Worm (Caenorhabditis elegans) whole organism, late embryonic: ENCODE measurements around the gene K11H3.5.

Experiments
- C08G9.2 ChIP-seq: sonication (generic microtip); optimal IDR thresholded peaks from 2 replicates; lab custom pipeline; 2016; ENCODE audit warnings: mild to moderate bottlenecking, missing genetic modification characterization, moderate library complexity, missing compliant biosample characterization
- C38D4.7 ChIP-seq: fragments of 200-800 bp; sonication (Bioruptor generic); optimal IDR thresholded peaks from 2 replicates; lab custom pipeline; 2018; ENCODE audit warnings: mild to moderate bottlenecking, missing genetic modification characterization, moderate library complexity, missing compliant biosample characterization
- K09A11.1 ChIP-seq: sonication (generic microtip); optimal IDR thresholded peaks from 2 replicates; lab custom pipeline; 2017; ENCODE audit warnings: antibody characterized with exemption, mild to moderate bottlenecking, missing genetic modification characterization, missing compliant biosample characterization; ENCODE audit not compliant: insufficient read depth
- ama-1 ChIP-seq: fragments of 150-350 bp; optimal IDR thresholded peaks from 2 replicates; lab custom pipeline; 2014
- ceh-18 ChIP-seq: sonication (generic microtip); optimal IDR thresholded peaks from 2 replicates; lab custom pipeline; 2016; ENCODE audit warnings: missing genetic modification characterization, missing compliant biosample characterization
- ceh-22 ChIP-seq: sonication (generic microtip); optimal IDR thresholded peaks from 2 replicates; lab custom pipeline; 2017; ENCODE audit warnings: missing biosample characterization, missing genetic modification characterization
- ceh-31 ChIP-seq: sonication (generic microtip); optimal IDR thresholded peaks from 2 replicates; lab custom pipeline; 2016; ENCODE audit warnings: missing genetic modification characterization, missing compliant biosample characterization
- ceh-45 ChIP-seq: fragments of 200-800 bp; sonication (Bioruptor generic); IDR thresholded peaks from 2 replicates; pipeline ENCODE4 v1.3.6; 2022; ENCODE audit warnings: missing genetic modification reagents, missing genetic modification characterization, missing compliant biosample characterization
- ceh-48 ChIP-seq: sonication (generic microtip); optimal IDR thresholded peaks from 2 replicates; lab custom pipeline; 2016; ENCODE audit warnings: missing genetic modification characterization, inconsistent platforms, missing compliant biosample characterization
- ceh-9 ChIP-seq: sonication (generic microtip); optimal IDR thresholded peaks from 2 replicates; lab custom pipeline; 2016; ENCODE audit warnings: mild to moderate bottlenecking, missing genetic modification characterization, inconsistent platforms, missing compliant biosample characterization
- dmd-4 ChIP-seq: sonication (generic microtip); optimal IDR thresholded peaks from 2 replicates; lab custom pipeline; 2016; ENCODE audit warnings: borderline replicate concordance, missing genetic modification characterization, missing compliant biosample characterization
- dve-1 ChIP-seq: sonication (generic microtip); optimal IDR thresholded peaks from 2 replicates; lab custom pipeline; 2017; ENCODE audit warnings: antibody characterized with exemption, mild to moderate bottlenecking, missing genetic modification characterization, missing compliant biosample characterization
- elt-2 ChIP-seq: sonication (generic microtip); optimal IDR thresholded peaks from 2 replicates; lab custom pipeline; 2016; ENCODE audit warnings: missing genetic modification reagents, missing genetic modification characterization, missing compliant biosample characterization
- elt-4 ChIP-seq: sonication (generic microtip); optimal IDR thresholded peaks from 2 replicates; lab custom pipeline; 2016; ENCODE audit warnings: missing genetic modification characterization, missing compliant biosample characterization
- ets-4 ChIP-seq: sonication (generic microtip); optimal IDR thresholded peaks from 2 replicates; lab custom pipeline; 2016; ENCODE audit warnings: missing genetic modification characterization, missing compliant biosample characterization
- fax-1 ChIP-seq: sonication (generic microtip); optimal IDR thresholded peaks from 2 replicates; lab custom pipeline; 2016; ENCODE audit warnings: missing genotype, missing genetic modification characterization, missing compliant biosample characterization
- fkh-10 ChIP-seq: fragments of 150-350 bp; optimal IDR thresholded peaks from 2 replicates; lab custom pipeline; 2014; ENCODE audit warnings: missing biosample characterization, missing genetic modification reagents, missing genetic modification characterization
- gmeb-2 ChIP-seq: sonication (generic microtip); optimal IDR thresholded peaks from 2 replicates; lab custom pipeline; 2016; ENCODE audit warnings: missing genetic modification characterization, inconsistent platforms, missing compliant biosample characterization
- hlh-15 ChIP-seq: sonication (generic microtip); optimal IDR thresholded peaks from 2 replicates; lab custom pipeline; 2016; ENCODE audit warnings: missing genetic modification characterization, missing compliant biosample characterization
- hlh-8 ChIP-seq: sonication (generic microtip); optimal IDR thresholded peaks from 2 replicates; lab custom pipeline; 2016; ENCODE audit warnings: missing genotype, missing genetic modification characterization, missing compliant biosample characterization
- lim-6 ChIP-seq: sonication (generic microtip); optimal IDR thresholded peaks from 2 replicates; lab custom pipeline; 2016; ENCODE audit warnings: missing genetic modification characterization, missing compliant biosample characterization
- lin-11 ChIP-seq: fragments of 200-800 bp; sonication (Bioruptor generic); optimal IDR thresholded peaks from 2 replicates; lab custom pipeline; 2018; ENCODE audit warnings: mild to moderate bottlenecking, missing genetic modification characterization, missing compliant biosample characterization
- mec-3 ChIP-seq: sonication (generic microtip); optimal IDR thresholded peaks from 2 replicates; lab custom pipeline; 2016; ENCODE audit warnings: borderline replicate concordance, missing genetic modification characterization, missing compliant biosample characterization
- nfya-1 ChIP-seq: sonication (generic microtip); optimal IDR thresholded peaks from 2 replicates; lab custom pipeline; 2017; ENCODE audit warnings: missing genetic modification characterization, mild to moderate bottlenecking, missing compliant biosample characterization, antibody characterized with exemption, moderate library complexity
- odd-2 ChIP-seq: sonication (generic microtip); optimal IDR thresholded peaks from 2 replicates; lab custom pipeline; 2017; ENCODE audit warnings: antibody characterized with exemption, mild to moderate bottlenecking, missing genetic modification characterization, missing compliant biosample characterization
- pat-9 ChIP-seq: fragments of 200-800 bp; sonication (Bioruptor generic); optimal IDR thresholded peaks from 2 replicates; lab custom pipeline; 2018; ENCODE audit warnings: mild to moderate bottlenecking, missing genetic modification characterization, moderate library complexity, missing compliant biosample characterization
- pqm-1 ChIP-seq: sonication (generic microtip); optimal IDR thresholded peaks from 2 replicates; lab custom pipeline; 2016; ENCODE audit warnings: missing genetic modification characterization, missing compliant biosample characterization
- pros-1 ChIP-seq: fragments of 150-350 bp; optimal IDR thresholded peaks from 2 replicates; lab custom pipeline; 2014; ENCODE audit warnings: missing biosample characterization, missing genetic modification reagents, missing genetic modification characterization
- ref-2 ChIP-seq: sonication (generic microtip); optimal IDR thresholded peaks from 2 replicates; lab custom pipeline; 2016; ENCODE audit warnings: missing genetic modification characterization, missing compliant biosample characterization
- rnt-1 ChIP-seq: sonication (generic microtip); optimal IDR thresholded peaks from 2 replicates; lab custom pipeline; 2016; ENCODE audit warnings: missing genetic modification characterization, missing compliant biosample characterization
- sdc-2 ChIP-seq: sonication (generic microtip); optimal IDR thresholded peaks from 2 replicates; lab custom pipeline; 2016; ENCODE audit warnings: missing genotype, missing genetic modification characterization, missing compliant biosample characterization
- sox-4 ChIP-seq: sonication (generic microtip); optimal IDR thresholded peaks from 2 replicates; lab custom pipeline; 2017; ENCODE audit warnings: mild to moderate bottlenecking, missing genetic modification characterization, inconsistent platforms, missing compliant biosample characterization
- tbx-2 ChIP-seq: sonication (generic microtip); optimal IDR thresholded peaks from 2 replicates; lab custom pipeline; 2016; ENCODE audit warnings: missing genetic modification characterization, missing compliant biosample characterization
- tbx-7 ChIP-seq: sonication (generic microtip); optimal IDR thresholded peaks from 2 replicates; lab custom pipeline; 2016; ENCODE audit warnings: missing genotype, missing genetic modification characterization, missing compliant biosample characterization
- ttx-3 ChIP-seq: sonication (generic microtip); optimal IDR thresholded peaks from 2 replicates; lab custom pipeline; 2016; ENCODE audit warnings: missing genetic modification reagents, missing genetic modification characterization, missing compliant biosample characterization
- unc-3 ChIP-seq, 2 experiments: fragments of 200-800 bp in 1 of 2; sonication (Bioruptor generic) in 1 of 2; sonication (generic microtip) in 1 of 2; conservative IDR thresholded peaks in 1 of 2; optimal IDR thresholded peaks in 1 of 2; 2 replicates each; pipeline versions ENCODE4 v1.3.6 to Lab custom; 2016 to 2022; ENCODE audit warnings: missing compliant biosample characterization in 2 of 2, missing genetic modification characterization in 2 of 2, missing genetic modification reagents in 1 of 2
- unc-55 ChIP-seq: sonication (generic microtip); optimal IDR thresholded peaks from 2 replicates; lab custom pipeline; 2017; ENCODE audit warnings: missing biosample characterization, missing genetic modification reagents, missing genetic modification characterization
- unc-86 ChIP-seq: sonication (generic microtip); optimal IDR thresholded peaks from 2 replicates; lab custom pipeline; 2016; ENCODE audit warnings: missing genetic modification characterization, missing compliant biosample characterization

The K11H3.5 gene

DNA sequence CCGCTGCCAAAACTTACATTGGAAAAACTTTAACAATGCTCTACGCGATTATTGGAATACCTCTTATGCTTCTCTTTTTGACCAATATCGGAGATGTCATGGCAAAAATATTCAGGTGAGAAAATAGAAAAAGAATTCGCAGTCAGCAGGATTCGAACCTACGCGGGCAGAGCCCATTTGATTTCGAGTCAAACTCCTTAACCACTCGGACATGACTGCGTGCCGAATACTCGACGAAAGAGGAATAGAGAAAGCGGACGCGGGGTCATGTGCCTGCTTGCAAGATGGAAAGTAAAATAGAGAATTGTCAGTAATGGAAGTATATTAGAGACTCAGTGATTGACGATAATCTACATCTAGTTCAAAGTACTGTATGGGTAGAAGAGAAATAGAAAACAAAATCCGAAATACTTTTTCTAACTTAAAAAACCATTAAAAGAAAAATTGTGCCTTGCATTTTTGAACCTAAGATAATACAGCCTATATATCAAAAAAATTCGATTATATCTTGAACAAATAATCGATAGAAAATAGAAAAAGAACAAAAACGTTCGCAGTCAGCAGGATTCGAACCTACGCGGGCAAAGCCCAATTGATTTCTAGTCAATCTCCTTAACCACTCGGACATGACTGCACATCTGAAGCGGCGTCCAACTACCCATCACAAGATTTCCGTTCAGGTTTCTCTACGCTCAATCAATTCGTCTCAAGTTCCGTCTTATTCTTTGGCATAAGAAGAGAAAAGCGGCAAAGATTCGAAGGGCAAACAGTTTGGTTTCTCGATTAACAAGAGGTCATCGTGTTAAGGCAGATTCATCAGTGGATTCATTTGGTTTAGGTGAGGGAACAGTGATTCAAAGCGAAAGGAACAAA is 18.1 kb downstream of the K11H3.5 start (continued):
- TF ChIP-seq unc-3 (GFP tag; conservative IDR thresholded peaks at IDR 0.05; lab: Robert Waterston, UW) (peak; percentile 81), unc-3 (tag; optimal IDR thresholded peaks at IDR 0.05; lab: Kevin White, UChicago) (peak; percentile 82), ceh-31 (tag; lab: Kevin White, UChicago) (peak; percentile 73), hlh-8 (tag; lab: Kevin White, UChicago) (peak; percentile 30), ttx-3 (tag; lab: Kevin White, UChicago) (peak; percentile 84), fax-1 (tag; lab: Kevin White, UChicago) (peak; percentile 72), ama-1 (lab: Kevin White, UChicago) (no peak), tbx-2 (tag; lab: Kevin White, UChicago) (peak; percentile 74), elt-4 (tag; lab: Kevin White, UChicago) (no peak), ceh-22 (tag; lab: Kevin White, UChicago) (no peak), gmeb-2 (tag; lab: Kevin White, UChicago) (peak; percentile 81), dve-1 (peak; percentile 32), pat-9 (tag; lab: Kevin White, UChicago) (peak; percentile 82), mec-3 (no peak), C38D4.7 (GFP tag; lab: Kevin White, UChicago) (peak; percentile 86), dmd-4 (tag; lab: Kevin White, UChicago) (peak; percentile 80), sox-4 (tag; lab: Kevin White, UChicago) (peak; percentile 86), lim-6 (tag; lab: Kevin White, UChicago) (peak; percentile 75), elt-2 (tag; lab: Kevin White, UChicago) (peak; percentile 85), sdc-2 (tag; lab: Kevin White, UChicago) (peak; percentile 68), unc-86 (peak; percentile 84), tbx-7 (tag; lab: Kevin White, UChicago) (no peak), pros-1 (tag; lab: Kevin White, UChicago) (no peak), ceh-18 (tag; lab: Kevin White, UChicago) (peak; percentile 44), ets-4 (tag; lab: Kevin White, UChicago) (no peak), rnt-1 (tag; lab: Kevin White, UChicago) (peak; percentile 47), ceh-45 (peak; percentile 75), odd-2 (peak; percentile 63), pqm-1 (tag; lab: Kevin White, UChicago) (peak; percentile 32), lin-11 (tag; lab: Kevin White, UChicago) (peak; percentile 72), ceh-48 (tag; lab: Kevin White, UChicago) (peak; percentile 74), hlh-15 (tag; lab: Kevin White, UChicago) (peak; percentile 68), ref-2 (tag; lab: Kevin White, UChicago) (peak; percentile 80), C08G9.2 (peak; percentile 63), K09A11.1 (tag; lab: Kevin White, UChicago) (peak; percentile 68), unc-55 (GFP tag; lab: Kevin White, UChicago) (no peak)

ce11 chrIII:9862469-9862868 is 18.9 kb downstream of the K11H3.5 start:
- TF ChIP-seq ama-1 (lab: Kevin White, UChicago), result no peak
- TF ChIP-seq odd-2, result no peak
- TF ChIP-seq nfya-1 (tag; lab: Kevin White, UChicago), result no peak
- TF ChIP-seq unc-3 (GFP tag; conservative IDR thresholded peaks at IDR 0.05; lab: Robert Waterston, UW), result no peak
- TF ChIP-seq unc-3 (tag; optimal IDR thresholded peaks at IDR 0.05; lab: Kevin White, UChicago), result no peak
- TF ChIP-seq fkh-10, result no peak
- TF ChIP-seq lin-11 (tag; lab: Kevin White, UChicago), result no peak
- no peak for TF ChIP-seq gmeb-2 (tag; lab: Kevin White, UChicago)
- no peak for TF ChIP-seq ceh-9 (tag; lab: Kevin White, UChicago)
- TF ChIP-seq, all 69 proteins: peak for 0
